Worm (Caenorhabditis elegans) whole organism, young adult: ENCODE results near the gene Y17G7B.3.

ENCODE experiments used
- B0261.1 ChIP-seq: sonication (generic microtip); optimal IDR thresholded peaks from 2 replicates; lab custom pipeline; 2016; ENCODE audit warnings: mild to moderate bottlenecking, missing genetic modification characterization, moderate library complexity, missing compliant biosample characterization
- C06A6.2 ChIP-seq: fragments of 200-800 bp; sonication (Bioruptor generic); conservative IDR thresholded peaks from 2 replicates; pipeline ENCODE4 v1.3.6; 2022; ENCODE audit warnings: missing genetic modification characterization, missing compliant biosample characterization
- F22D6.2 ChIP-seq: sonication (generic microtip); optimal IDR thresholded peaks from 2 replicates; lab custom pipeline; 2016; ENCODE audit warnings: mild to moderate bottlenecking, missing genetic modification characterization, missing compliant biosample characterization
- F23B12.7 ChIP-seq: sonication (generic microtip); optimal IDR thresholded peaks from 2 replicates; lab custom pipeline; 2017; ENCODE audit warnings: missing genetic modification characterization, mild to moderate bottlenecking, missing compliant biosample characterization, antibody characterized with exemption, moderate library complexity; ENCODE audit not compliant: insufficient read depth
- F33H1.4 ChIP-seq: fragments of 200-800 bp; sonication (Bioruptor generic); IDR thresholded peaks from 2 replicates; pipeline ENCODE4 v1.3.6; 2022; ENCODE audit warnings: missing genetic modification reagents, missing genetic modification characterization, missing compliant biosample characterization
- F52B5.7 ChIP-seq: sonication (generic microtip); optimal IDR thresholded peaks from 2 replicates; lab custom pipeline; 2016; ENCODE audit warnings: mild to moderate bottlenecking, missing genetic modification characterization, missing compliant biosample characterization
- K12H6.12 ChIP-seq: fragments of 200-800 bp; sonication (Bioruptor generic); optimal IDR thresholded peaks from 2 replicates; lab custom pipeline; 2018; ENCODE audit warnings: mild to moderate bottlenecking, missing genetic modification characterization, missing compliant biosample characterization
- Y53G8AR.9 ChIP-seq: fragments of 200-800 bp; sonication (Bioruptor generic); conservative IDR thresholded peaks from 2 replicates; pipeline ENCODE4 v1.3.6; 2022; ENCODE audit warnings: missing genetic modification reagents, missing genetic modification characterization, missing compliant biosample characterization
- Y67H2A.10 ChIP-seq: fragments of 200-800 bp; sonication (Bioruptor generic); conservative IDR thresholded peaks from 2 replicates; pipeline ENCODE4 v1.3.6; 2022; ENCODE audit warnings: missing genetic modification reagents, missing genetic modification characterization, missing compliant biosample characterization
- Y79H2A.3 ChIP-seq: fragments of 200-800 bp; sonication (Bioruptor generic); conservative IDR thresholded peaks from 2 replicates; pipeline ENCODE4 v1.3.6; 2022; ENCODE audit warnings: missing genetic modification reagents, missing genetic modification characterization, missing compliant biosample characterization
- Y95B8A.8 ChIP-seq: fragments of 200-800 bp; sonication (Bioruptor generic); IDR thresholded peaks from 2 replicates; pipeline ENCODE4 v1.3.6; 2022; ENCODE audit warnings: missing genetic modification reagents, missing genetic modification characterization, missing compliant biosample characterization
- ama-1 ChIP-seq, 3 experiments: fragments of 150-350 bp in 1 of 3; sonication (generic microtip) in 2 of 3; optimal IDR thresholded peaks; 2 replicates each; lab custom pipeline; 2014 to 2018; ENCODE audit warnings: missing biosample characterization in 2 of 3, missing genetic modification characterization in 2 of 3, missing genetic modification reagents in 2 of 3
- attf-6 ChIP-seq: fragments of 200-800 bp; sonication (Bioruptor generic); IDR thresholded peaks from 2 replicates; pipeline ENCODE4 v1.3.6; 2022; ENCODE audit warnings: missing genetic modification reagents, missing genetic modification characterization, missing compliant biosample characterization
- cebp-2 ChIP-seq: fragments of 200-800 bp; sonication (Bioruptor generic); IDR thresholded peaks from 2 replicates; pipeline ENCODE4 v1.3.6; 2022; ENCODE audit warnings: missing genetic modification characterization, missing compliant biosample characterization
- ceh-100 ChIP-seq: fragments of 200-800 bp; sonication (Bioruptor generic); IDR thresholded peaks from 2 replicates; pipeline ENCODE4 v1.3.6; 2022; ENCODE audit warnings: missing genetic modification reagents, missing genetic modification characterization, missing compliant biosample characterization
- ceh-58 ChIP-seq: fragments of 200-800 bp; sonication (Bioruptor generic); IDR thresholded peaks from 2 replicates; pipeline ENCODE4 v1.3.6; 2022; ENCODE audit warnings: missing genetic modification characterization, missing compliant biosample characterization
- ceh-79 ChIP-seq: sonication (generic microtip); optimal IDR thresholded peaks from 2 replicates; lab custom pipeline; 2017; ENCODE audit warnings: mild to moderate bottlenecking, missing genetic modification characterization, missing compliant biosample characterization
- die-1 ChIP-seq: sonication (generic microtip); optimal IDR thresholded peaks from 2 replicates; lab custom pipeline; 2016; ENCODE audit warnings: missing genotype, mild to moderate bottlenecking, missing genetic modification characterization, missing compliant biosample characterization
- dpff-1 ChIP-seq: sonication (generic microtip); optimal IDR thresholded peaks from 2 replicates; lab custom pipeline; 2017; ENCODE audit warnings: mild to moderate bottlenecking, missing genetic modification characterization, missing compliant biosample characterization
- efl-1 ChIP-seq: fragments of 150-350 bp; optimal IDR thresholded peaks from 2 replicates; lab custom pipeline; 2014; ENCODE audit warnings: missing biosample characterization, missing genetic modification reagents, missing genetic modification characterization
- egl-18 ChIP-seq: fragments of 200-800 bp; sonication (Bioruptor generic); IDR thresholded peaks from 2 replicates; pipeline ENCODE4 v1.3.6; 2022; ENCODE audit warnings: missing genetic modification reagents, missing genetic modification characterization, missing compliant biosample characterization
- egrh-3 ChIP-seq: fragments of 200-800 bp; sonication (Bioruptor generic); IDR thresholded peaks from 2 replicates; pipeline ENCODE4 v1.3.6; 2022; ENCODE audit warnings: missing genetic modification reagents, missing genetic modification characterization, missing compliant biosample characterization
- ets-4 ChIP-seq: fragments of 200-800 bp; sonication (Bioruptor generic); optimal IDR thresholded peaks from 2 replicates; lab custom pipeline; 2018; ENCODE audit warnings: mild to moderate bottlenecking, missing genetic modification characterization, missing compliant biosample characterization
- hlh-26 ChIP-seq: fragments of 200-800 bp; sonication (Bioruptor generic); conservative IDR thresholded peaks from 2 replicates; pipeline ENCODE4 v1.3.6; 2022; ENCODE audit warnings: missing genetic modification reagents, missing genetic modification characterization, missing compliant biosample characterization
- hmg-20 ChIP-seq: fragments of 200-800 bp; sonication (Bioruptor generic); IDR thresholded peaks from 2 replicates; pipeline ENCODE4 v1.3.6; 2022; ENCODE audit warnings: missing genetic modification reagents, missing genetic modification characterization, missing compliant biosample characterization
- lag-1 ChIP-seq: fragments of 200-800 bp; sonication (Bioruptor generic); IDR thresholded peaks from 2 replicates; pipeline ENCODE4 v1.3.6; 2022; ENCODE audit warnings: missing genetic modification reagents, missing genetic modification characterization, missing compliant biosample characterization
- lsl-1 ChIP-seq: fragments of 200-800 bp; sonication (Bioruptor generic); optimal IDR thresholded peaks from 2 replicates; lab custom pipeline; 2018; ENCODE audit warnings: mild to moderate bottlenecking, missing genetic modification characterization, moderate library complexity, missing compliant biosample characterization
- lsy-27 ChIP-seq: sonication (generic microtip); optimal IDR thresholded peaks from 2 replicates; lab custom pipeline; 2017; ENCODE audit warnings: missing genetic modification characterization, mild to moderate bottlenecking, missing compliant biosample characterization, antibody characterized with exemption, missing genotype, borderline replicate concordance; ENCODE audit not compliant: insufficient read depth
- madf-3 ChIP-seq: fragments of 200-800 bp; sonication (Bioruptor generic); IDR thresholded peaks from 2 replicates; pipeline ENCODE4 v1.3.6; 2022; ENCODE audit warnings: missing genetic modification reagents, missing genetic modification characterization, missing compliant biosample characterization
- madf-6 ChIP-seq: fragments of 200-800 bp; sonication (Bioruptor generic); IDR thresholded peaks from 2 replicates; pipeline ENCODE4 v1.3.6; 2022; ENCODE audit warnings: missing genetic modification reagents, missing genetic modification characterization, missing compliant biosample characterization
- mcd-1 ChIP-seq: fragments of 200-800 bp; sonication (Bioruptor generic); IDR thresholded peaks from 2 replicates; pipeline ENCODE4 v1.3.6; 2022; ENCODE audit warnings: missing genetic modification reagents, missing genetic modification characterization, missing compliant biosample characterization
- nfya-2 ChIP-seq: fragments of 200-800 bp; sonication (Bioruptor generic); IDR thresholded peaks from 2 replicates; pipeline ENCODE4 v1.3.6; 2022; ENCODE audit warnings: missing genetic modification reagents, missing genetic modification characterization, missing compliant biosample characterization
- nhr-80 ChIP-seq: sonication (generic microtip); optimal IDR thresholded peaks from 2 replicates; lab custom pipeline; 2016; ENCODE audit warnings: missing genetic modification characterization, missing compliant biosample characterization
- nhr-90 ChIP-seq: sonication (generic microtip); optimal IDR thresholded peaks from 2 replicates; lab custom pipeline; 2016; ENCODE audit warnings: missing genotype, mild to moderate bottlenecking, missing genetic modification characterization, missing compliant biosample characterization
- pbrm-1 ChIP-seq: fragments of 200-800 bp; sonication (Bioruptor generic); IDR thresholded peaks from 2 replicates; pipeline ENCODE4 v1.3.6; 2022; ENCODE audit warnings: missing genetic modification reagents, missing genetic modification characterization, missing compliant biosample characterization
- pha-4 ChIP-seq: fragments of 150-350 bp; sonication (generic microtip); optimal IDR thresholded peaks from 2 replicates; lab custom pipeline; 2014; ENCODE audit warnings: missing biosample characterization, missing genetic modification reagents, missing genetic modification characterization
- sdz-38 ChIP-seq: sonication (generic microtip); optimal IDR thresholded peaks from 2 replicates; lab custom pipeline; 2016; ENCODE audit warnings: missing genotype, missing genetic modification characterization, missing compliant biosample characterization
- snpc-3.4 ChIP-seq: sonication (generic microtip); optimal IDR thresholded peaks from 2 replicates; lab custom pipeline; 2017; ENCODE audit warnings: missing genetic modification characterization, mild to moderate bottlenecking, missing compliant biosample characterization, antibody characterized with exemption, moderate library complexity, missing genotype, missing genetic modification reagents
- somi-1 ChIP-seq: fragments of 200-800 bp; sonication (Bioruptor generic); optimal IDR thresholded peaks from 2 replicates; lab custom pipeline; 2018; ENCODE audit warnings: mild to moderate bottlenecking, missing genetic modification characterization, missing compliant biosample characterization
- sptf-2 ChIP-seq: fragments of 200-800 bp; sonication (Bioruptor generic); optimal IDR thresholded peaks from 2 replicates; lab custom pipeline; 2018; ENCODE audit warnings: mild to moderate bottlenecking, missing genetic modification characterization, missing compliant biosample characterization
- unc-130 ChIP-seq: sonication (generic microtip); optimal IDR thresholded peaks from 2 replicates; lab custom pipeline; 2016; ENCODE audit warnings: missing genetic modification reagents, missing genetic modification characterization, missing compliant biosample characterization
- xnd-1 ChIP-seq: sonication (generic microtip); optimal IDR thresholded peaks from 2 replicates; lab custom pipeline; 2016; ENCODE audit warnings: missing genotype, missing genetic modification reagents, missing genetic modification characterization, missing compliant biosample characterization
- zim-3 ChIP-seq: sonication (generic microtip); optimal IDR thresholded peaks from 2 replicates; lab custom pipeline; 2017; ENCODE audit warnings: mild to moderate bottlenecking, missing genetic modification characterization, moderate library complexity, missing compliant biosample characterization
- ztf-22 ChIP-seq: fragments of 200-800 bp; sonication (Bioruptor generic); optimal IDR thresholded peaks from 2 replicates; lab custom pipeline; 2018; ENCODE audit warnings: mild to moderate bottlenecking, missing genetic modification characterization, moderate library complexity, missing compliant biosample characterization
- ztf-25 ChIP-seq: fragments of 200-800 bp; sonication (Bioruptor generic); IDR thresholded peaks from 2 replicates; pipeline ENCODE4 v1.3.6; 2022; ENCODE audit warnings: missing genetic modification reagents, missing genetic modification characterization, missing compliant biosample characterization
- ztf-28 ChIP-seq: fragments of 200-800 bp; sonication (Bioruptor generic); IDR thresholded peaks from 2 replicates; pipeline ENCODE4 v1.3.6; 2022; ENCODE audit warnings: missing genetic modification reagents, missing genetic modification characterization, missing compliant biosample characterization

The Y17G7B.3 gene

DNA sequence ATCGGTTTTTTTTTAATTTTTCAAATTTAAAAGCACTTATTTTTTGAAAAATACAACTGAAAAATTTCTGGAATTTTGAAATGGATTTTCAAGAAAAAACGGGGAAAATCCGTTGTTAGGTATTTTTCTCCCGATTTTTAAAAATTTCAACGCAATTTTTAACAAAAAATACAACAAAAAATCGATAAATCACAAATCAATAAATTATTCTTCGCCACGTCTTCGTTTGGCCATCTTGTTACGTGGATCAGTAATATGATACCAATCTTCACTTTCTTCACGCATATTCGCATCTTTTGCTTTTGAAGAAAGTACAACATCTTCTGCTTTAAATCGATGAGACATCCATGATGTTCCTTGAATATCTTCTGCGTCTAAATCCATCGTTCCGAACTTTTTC is 39.9 kb downstream of the Y17G7B.3 start:
- TF ChIP-seq Y79H2A.3 (GFP tag; lab: Robert Waterston, UW) (no peak), ets-4 (no peak), ama-1 (optimal IDR thresholded peaks at IDR 0.05; lab: Kevin White, UChicago) (no peak), ama-1 (GFP tag; optimal IDR thresholded peaks at IDR 0.05; lab: Kevin White, UChicago) (no peak), mcd-1 (GFP tag; lab: Robert Waterston, UW) (no peak), sptf-2 (no peak), nhr-80 (no peak), egrh-3 (GFP tag; lab: Robert Waterston, UW) (no peak), F22D6.2 (tag; lab: Kevin White, UChicago) (no peak), egl-18 (no peak), ceh-100 (GFP tag; lab: Robert Waterston, UW) (no peak), Y95B8A.8 (GFP tag; lab: Robert Waterston, UW) (no peak), snpc-3.4 (tag; lab: Kevin White, UChicago) (no peak), ztf-25 (GFP tag; lab: Robert Waterston, UW) (no peak), F52B5.7 (no peak), Y53G8AR.9 (GFP tag; lab: Robert Waterston, UW) (no peak), cebp-2 (GFP tag; lab: Robert Waterston, UW) (no peak), sdz-38 (tag; lab: Kevin White, UChicago) (no peak), zim-3 (tag; lab: Kevin White, UChicago) (no peak), ceh-79 (tag; lab: Kevin White, UChicago) (no peak), dpff-1 (tag; lab: Kevin White, UChicago) (no peak)

DNA sequence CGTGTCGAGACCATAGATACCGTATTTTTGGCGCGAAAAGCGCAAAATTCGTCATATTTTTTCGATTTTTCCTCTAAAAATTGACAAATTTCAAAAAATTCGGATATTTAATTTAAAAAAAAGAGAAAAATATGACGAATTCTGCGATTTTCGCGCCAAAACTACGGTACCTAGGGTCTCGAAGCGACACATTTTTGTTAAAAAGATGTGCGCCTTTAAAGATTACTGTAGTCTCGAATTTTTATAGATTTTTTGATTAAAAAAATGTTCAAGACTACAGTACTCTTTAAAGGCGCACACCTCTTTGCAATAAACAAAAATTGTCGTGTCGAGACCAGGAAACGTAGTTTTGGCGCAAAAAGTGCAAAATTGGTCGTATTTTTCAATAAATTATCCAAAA is 47.3 kb downstream of the Y17G7B.3 start:
- TF ChIP-seq F33H1.4: peak; percentile 55
- TF ChIP-seq ztf-22 (GFP tag; lab: Kevin White, UChicago): no peak
- no peak for TF ChIP-seq hmg-20
- TF ChIP-seq B0261.1: no peak
- TF ChIP-seq ceh-58 (GFP tag; lab: Robert Waterston, UW): no peak
- no peak for TF ChIP-seq ztf-28 (GFP tag; lab: Robert Waterston, UW)
- no peak for TF ChIP-seq madf-3
- no peak for TF ChIP-seq K12H6.12 (tag; lab: Kevin White, UChicago)
- no peak for TF ChIP-seq pha-4
- no peak for TF ChIP-seq attf-6 (GFP tag; lab: Robert Waterston, UW)
- TF ChIP-seq lsy-27 (tag; lab: Kevin White, UChicago): no peak
- TF ChIP-seq F52B5.7: no peak
- TF ChIP-seq somi-1: no peak
- TF ChIP-seq nfya-2: no peak
- TF ChIP-seq Y67H2A.10: no peak
- no peak for TF ChIP-seq pbrm-1
- TF ChIP-seq hlh-26 (GFP tag; lab: Robert Waterston, UW): no peak
- TF ChIP-seq xnd-1 (tag; lab: Kevin White, UChicago): peak; percentile 56
- peak; percentile 46; the same call in 1 of the 2 replicates for TF ChIP-seq madf-6 (GFP tag; lab: Robert Waterston, UW)
- TF ChIP-seq C06A6.2: no peak
- TF ChIP-seq lsl-1 (GFP tag; lab: Kevin White, UChicago): peak; percentile 82
- no peak for TF ChIP-seq nhr-90 (tag; lab: Kevin White, UChicago)
- TF ChIP-seq unc-130 (GFP tag; lab: Kevin White, UChicago): no peak
- TF ChIP-seq die-1: no peak
- TF ChIP-seq lag-1: no peak
- TF ChIP-seq efl-1 (GFP tag; lab: Kevin White, UChicago): peak; percentile 20
- no peak for TF ChIP-seq F23B12.7 (tag; lab: Kevin White, UChicago)
